Worm (Caenorhabditis elegans) whole organism, late embryonic: ENCODE data around the gene duo-1.

Experiments used
- C08G9.2 ChIP-seq: sonication (generic microtip); optimal IDR thresholded peaks from 2 replicates; lab custom pipeline; 2016; ENCODE audit warnings: mild to moderate bottlenecking, missing genetic modification characterization, moderate library complexity, missing compliant biosample characterization
- C38D4.7 ChIP-seq: fragments of 200-800 bp; sonication (Bioruptor generic); optimal IDR thresholded peaks from 2 replicates; lab custom pipeline; 2018; ENCODE audit warnings: mild to moderate bottlenecking, missing genetic modification characterization, moderate library complexity, missing compliant biosample characterization
- F13H6.1 ChIP-seq: sonication (generic microtip); optimal IDR thresholded peaks from 2 replicates; lab custom pipeline; 2016; ENCODE audit warnings: missing genetic modification characterization, missing compliant biosample characterization
- K09A11.1 ChIP-seq: sonication (generic microtip); optimal IDR thresholded peaks from 2 replicates; lab custom pipeline; 2017; ENCODE audit warnings: antibody characterized with exemption, mild to moderate bottlenecking, missing genetic modification characterization, missing compliant biosample characterization; ENCODE audit not compliant: insufficient read depth
- Y22D7AL.16 ChIP-seq: sonication (generic microtip); optimal IDR thresholded peaks from 2 replicates; lab custom pipeline; 2016; ENCODE audit warnings: missing genetic modification characterization, missing compliant biosample characterization
- ceh-14 ChIP-seq: sonication (generic microtip); optimal IDR thresholded peaks from 2 replicates; lab custom pipeline; 2016; ENCODE audit warnings: missing genotype, missing genetic modification characterization, missing compliant biosample characterization
- ceh-18 ChIP-seq: sonication (generic microtip); optimal IDR thresholded peaks from 2 replicates; lab custom pipeline; 2016; ENCODE audit warnings: missing genetic modification characterization, missing compliant biosample characterization
- ceh-19 ChIP-seq: fragments of 200-800 bp; sonication (Bioruptor generic); optimal IDR thresholded peaks from 2 replicates; lab custom pipeline; 2018; ENCODE audit warnings: mild to moderate bottlenecking, missing genetic modification characterization, missing compliant biosample characterization
- ceh-22 ChIP-seq: sonication (generic microtip); optimal IDR thresholded peaks from 2 replicates; lab custom pipeline; 2017; ENCODE audit warnings: missing biosample characterization, missing genetic modification characterization
- ceh-24 ChIP-seq: sonication (generic microtip); optimal IDR thresholded peaks from 2 replicates; lab custom pipeline; 2016; ENCODE audit warnings: mild to moderate bottlenecking, missing genetic modification characterization, missing compliant biosample characterization
- ceh-34 ChIP-seq: sonication (generic microtip); optimal IDR thresholded peaks from 2 replicates; lab custom pipeline; 2016; ENCODE audit warnings: mild to moderate bottlenecking, missing genetic modification characterization, missing compliant biosample characterization
- ceh-45 ChIP-seq: fragments of 200-800 bp; sonication (Bioruptor generic); IDR thresholded peaks from 2 replicates; pipeline ENCODE4 v1.3.6; 2022; ENCODE audit warnings: missing genetic modification reagents, missing genetic modification characterization, missing compliant biosample characterization
- ceh-48 ChIP-seq: sonication (generic microtip); optimal IDR thresholded peaks from 2 replicates; lab custom pipeline; 2016; ENCODE audit warnings: missing genetic modification characterization, inconsistent platforms, missing compliant biosample characterization
- ceh-9 ChIP-seq: sonication (generic microtip); optimal IDR thresholded peaks from 2 replicates; lab custom pipeline; 2016; ENCODE audit warnings: mild to moderate bottlenecking, missing genetic modification characterization, inconsistent platforms, missing compliant biosample characterization
- che-1 ChIP-seq: sonication (generic microtip); optimal IDR thresholded peaks from 2 replicates; lab custom pipeline; 2016; ENCODE audit warnings: mild to moderate bottlenecking, missing genetic modification characterization, missing compliant biosample characterization
- dve-1 ChIP-seq: sonication (generic microtip); optimal IDR thresholded peaks from 2 replicates; lab custom pipeline; 2017; ENCODE audit warnings: antibody characterized with exemption, mild to moderate bottlenecking, missing genetic modification characterization, missing compliant biosample characterization
- elt-2 ChIP-seq: sonication (generic microtip); optimal IDR thresholded peaks from 2 replicates; lab custom pipeline; 2016; ENCODE audit warnings: missing genetic modification reagents, missing genetic modification characterization, missing compliant biosample characterization
- elt-4 ChIP-seq: sonication (generic microtip); optimal IDR thresholded peaks from 2 replicates; lab custom pipeline; 2016; ENCODE audit warnings: missing genetic modification characterization, missing compliant biosample characterization
- ets-4 ChIP-seq: sonication (generic microtip); optimal IDR thresholded peaks from 2 replicates; lab custom pipeline; 2016; ENCODE audit warnings: missing genetic modification characterization, missing compliant biosample characterization
- fkh-6 ChIP-seq: sonication (generic microtip); optimal IDR thresholded peaks from 2 replicates; lab custom pipeline; 2016; ENCODE audit warnings: missing genetic modification characterization, missing compliant biosample characterization
- gmeb-2 ChIP-seq: sonication (generic microtip); optimal IDR thresholded peaks from 2 replicates; lab custom pipeline; 2016; ENCODE audit warnings: missing genetic modification characterization, inconsistent platforms, missing compliant biosample characterization
- hlh-13 ChIP-seq: fragments of 200-800 bp; sonication (Bioruptor generic); optimal IDR thresholded peaks from 2 replicates; lab custom pipeline; 2018; ENCODE audit warnings: mild to moderate bottlenecking, missing genetic modification characterization, missing compliant biosample characterization
- hlh-15 ChIP-seq: sonication (generic microtip); optimal IDR thresholded peaks from 2 replicates; lab custom pipeline; 2016; ENCODE audit warnings: missing genetic modification characterization, missing compliant biosample characterization
- hlh-30 ChIP-seq: sonication (generic microtip); optimal IDR thresholded peaks from 2 replicates; lab custom pipeline; 2017; ENCODE audit warnings: antibody characterized with exemption, missing genetic modification characterization, missing compliant biosample characterization; ENCODE audit not compliant: insufficient read depth
- hlh-6 ChIP-seq: sonication (generic microtip); optimal IDR thresholded peaks from 2 replicates; lab custom pipeline; 2016; ENCODE audit warnings: missing genotype, missing genetic modification characterization, missing compliant biosample characterization
- lim-6 ChIP-seq: sonication (generic microtip); optimal IDR thresholded peaks from 2 replicates; lab custom pipeline; 2016; ENCODE audit warnings: missing genetic modification characterization, missing compliant biosample characterization
- lin-11 ChIP-seq: fragments of 200-800 bp; sonication (Bioruptor generic); optimal IDR thresholded peaks from 2 replicates; lab custom pipeline; 2018; ENCODE audit warnings: mild to moderate bottlenecking, missing genetic modification characterization, missing compliant biosample characterization
- nfya-1 ChIP-seq: sonication (generic microtip); optimal IDR thresholded peaks from 2 replicates; lab custom pipeline; 2017; ENCODE audit warnings: missing genetic modification characterization, mild to moderate bottlenecking, missing compliant biosample characterization, antibody characterized with exemption, moderate library complexity
- nhr-11 ChIP-seq: fragments of 150-350 bp; optimal IDR thresholded peaks from 2 replicates; lab custom pipeline; 2014; ENCODE audit warnings: missing biosample characterization, missing genetic modification characterization
- nhr-232 ChIP-seq: sonication (generic microtip); optimal IDR thresholded peaks from 2 replicates; lab custom pipeline; 2016; ENCODE audit warnings: missing genetic modification characterization, missing compliant biosample characterization
- npax-4 ChIP-seq: sonication (generic microtip); optimal IDR thresholded peaks from 2 replicates; lab custom pipeline; 2016; ENCODE audit warnings: missing genetic modification characterization, missing compliant biosample characterization
- pha-4 ChIP-seq: fragments of 150-350 bp; optimal IDR thresholded peaks from 2 replicates; lab custom pipeline; 2018; ENCODE audit warnings: missing biosample characterization, missing genetic modification reagents, missing genetic modification characterization
- pqm-1 ChIP-seq: sonication (generic microtip); optimal IDR thresholded peaks from 2 replicates; lab custom pipeline; 2016; ENCODE audit warnings: missing genetic modification characterization, missing compliant biosample characterization
- ref-2 ChIP-seq: sonication (generic microtip); optimal IDR thresholded peaks from 2 replicates; lab custom pipeline; 2016; ENCODE audit warnings: missing genetic modification characterization, missing compliant biosample characterization
- sdc-2 ChIP-seq: sonication (generic microtip); optimal IDR thresholded peaks from 2 replicates; lab custom pipeline; 2016; ENCODE audit warnings: missing genotype, missing genetic modification characterization, missing compliant biosample characterization
- sox-2 ChIP-seq: fragments of 200-800 bp; sonication (Bioruptor generic); IDR thresholded peaks from 2 replicates; pipeline ENCODE4 v1.3.6; 2022; ENCODE audit warnings: missing genetic modification reagents, missing genetic modification characterization, missing compliant biosample characterization
- sox-4 ChIP-seq: sonication (generic microtip); optimal IDR thresholded peaks from 2 replicates; lab custom pipeline; 2017; ENCODE audit warnings: mild to moderate bottlenecking, missing genetic modification characterization, inconsistent platforms, missing compliant biosample characterization
- tbx-2 ChIP-seq: sonication (generic microtip); optimal IDR thresholded peaks from 2 replicates; lab custom pipeline; 2016; ENCODE audit warnings: missing genetic modification characterization, missing compliant biosample characterization
- tbx-7 ChIP-seq: sonication (generic microtip); optimal IDR thresholded peaks from 2 replicates; lab custom pipeline; 2016; ENCODE audit warnings: missing genotype, missing genetic modification characterization, missing compliant biosample characterization
- ttx-3 ChIP-seq: sonication (generic microtip); optimal IDR thresholded peaks from 2 replicates; lab custom pipeline; 2016; ENCODE audit warnings: missing genetic modification reagents, missing genetic modification characterization, missing compliant biosample characterization
- unc-3 ChIP-seq, 2 experiments: fragments of 200-800 bp in 1 of 2; sonication (Bioruptor generic) in 1 of 2; sonication (generic microtip) in 1 of 2; conservative IDR thresholded peaks in 1 of 2; optimal IDR thresholded peaks in 1 of 2; 2 replicates each; pipeline versions ENCODE4 v1.3.6 to Lab custom; 2016 to 2022; ENCODE audit warnings: missing compliant biosample characterization in 2 of 2, missing genetic modification characterization in 2 of 2, missing genetic modification reagents in 1 of 2
- unc-42 ChIP-seq: sonication (generic microtip); optimal IDR thresholded peaks from 2 replicates; lab custom pipeline; 2016; ENCODE audit warnings: missing genotype, missing genetic modification characterization, missing compliant biosample characterization
- unc-55 ChIP-seq: sonication (generic microtip); optimal IDR thresholded peaks from 2 replicates; lab custom pipeline; 2017; ENCODE audit warnings: missing biosample characterization, missing genetic modification reagents, missing genetic modification characterization
- zip-5 ChIP-seq: sonication (generic microtip); optimal IDR thresholded peaks from 2 replicates; lab custom pipeline; 2016; ENCODE audit warnings: missing genetic modification characterization, missing compliant biosample characterization
- ztf-16 ChIP-seq: sonication (generic microtip); optimal IDR thresholded peaks from 2 replicates; lab custom pipeline; 2017; ENCODE audit warnings: missing genetic modification characterization, missing compliant biosample characterization

Gene duo-1

ce11 chrV:11521448-11521847 is 33.0 kb upstream of the duo-1 start, which contains the start of gene pafo-1 (continued):
- peak; percentile 74 for TF ChIP-seq elt-2 (tag; lab: Kevin White, UChicago)
- peak; percentile 33 for TF ChIP-seq K09A11.1 (tag; lab: Kevin White, UChicago)
- peak; percentile 30 for TF ChIP-seq C38D4.7 (GFP tag; lab: Kevin White, UChicago)
- peak; percentile 12 for TF ChIP-seq ttx-3 (tag; lab: Kevin White, UChicago)
- no peak for TF ChIP-seq npax-4 (tag; lab: Kevin White, UChicago)
- TF ChIP-seq ztf-16 (tag; lab: Kevin White, UChicago): peak; percentile 57
- no peak for TF ChIP-seq ceh-24 (tag; lab: Kevin White, UChicago)
- TF ChIP-seq lin-11 (tag; lab: Kevin White, UChicago): peak; percentile 40
- 0 out of 2 replicates have a peak, but pooled peaks have one; percentile 33 for TF ChIP-seq sox-2 (GFP tag; lab: Robert Waterston, UW)
- TF ChIP-seq ets-4 (tag; lab: Kevin White, UChicago): peak; percentile 9
- TF ChIP-seq zip-5: peak; percentile 9
- TF ChIP-seq che-1 (tag; lab: Kevin White, UChicago): peak; percentile 63
- TF ChIP-seq hlh-15 (tag; lab: Kevin White, UChicago): no peak
- no peak for TF ChIP-seq ceh-34 (tag; lab: Kevin White, UChicago)
- peak; percentile 27 for TF ChIP-seq dve-1
- TF ChIP-seq ref-2: no peak
- no peak for TF ChIP-seq elt-4 (tag; lab: Kevin White, UChicago)
- TF ChIP-seq ceh-14 (tag; lab: Kevin White, UChicago): peak; percentile 36
- no peak for TF ChIP-seq sdc-2 (tag; lab: Kevin White, UChicago)
- no peak for TF ChIP-seq pqm-1 (tag; lab: Kevin White, UChicago)
- no peak for TF ChIP-seq ceh-45 (GFP tag; lab: Robert Waterston, UW)
- TF ChIP-seq sox-4 (tag; lab: Kevin White, UChicago): peak; percentile 34
- TF ChIP-seq unc-55 (GFP tag; lab: Kevin White, UChicago): peak; percentile 53
- no peak for TF ChIP-seq hlh-6 (tag; lab: Kevin White, UChicago)
- no peak for TF ChIP-seq nhr-232 (tag; lab: Kevin White, UChicago)
- no peak for TF ChIP-seq Y22D7AL.16
- peak; percentile 73 for TF ChIP-seq nfya-1 (tag; lab: Kevin White, UChicago)
- no peak for TF ChIP-seq unc-42
- no peak for TF ChIP-seq hlh-13 (GFP tag; lab: Kevin White, UChicago)
- TF ChIP-seq tbx-7 (tag; lab: Kevin White, UChicago): peak; percentile 16
- TF ChIP-seq ceh-9 (tag; lab: Kevin White, UChicago): no peak
- TF ChIP-seq ceh-48 (tag; lab: Kevin White, UChicago): peak; percentile 33
- TF ChIP-seq nhr-11 (tag; lab: Kevin White, UChicago): no peak
- peak; percentile 50 for TF ChIP-seq gmeb-2 (tag; lab: Kevin White, UChicago)
- no peak for TF ChIP-seq ceh-22 (tag; lab: Kevin White, UChicago)
- peak; percentile 57 for TF ChIP-seq tbx-2 (tag; lab: Kevin White, UChicago)
- TF ChIP-seq unc-3 (GFP tag; conservative IDR thresholded peaks at IDR 0.05; lab: Robert Waterston, UW): peak; percentile 50; the same call in 1 of the 2 replicates
- TF ChIP-seq unc-3 (tag; optimal IDR thresholded peaks at IDR 0.05; lab: Kevin White, UChicago): peak; percentile 49

ce11 chrV:11525338-11525737 is 29.1 kb upstream of the duo-1 start:
- TF ChIP-seq ceh-19 (GFP tag; lab: Kevin White, UChicago) (no peak), nfya-1 (tag; lab: Kevin White, UChicago) (peak; percentile 59)

ce11 chrV:11526927-11527491 is 27.4 kb upstream of the duo-1 start:
- TF ChIP-seq lin-11 (tag; lab: Kevin White, UChicago) (no peak), nhr-11 (tag; lab: Kevin White, UChicago) (no peak), pha-4 (no peak), C08G9.2 (tag; lab: Kevin White, UChicago) (no peak), ceh-34 (tag; lab: Kevin White, UChicago) (no peak), F13H6.1 (tag; lab: Kevin White, UChicago) (no peak), fkh-6 (no peak), hlh-30 (tag; lab: Kevin White, UChicago) (no peak), lim-6 (no peak), unc-42 (no peak), sox-4 (tag; lab: Kevin White, UChicago) (no peak), ceh-18 (no peak)
